Worm (Caenorhabditis elegans) whole organism, L3 larva: ENCODE measurements around the gene glt-7.

Source experiments
- R02D3.7 ChIP-seq: fragments of 150-350 bp; optimal IDR thresholded peaks from 2 replicates; lab custom pipeline; 2014; ENCODE audit warnings: missing biosample characterization, missing genetic modification characterization
- ZK546.5 ChIP-seq: sonication (generic microtip); optimal IDR thresholded peaks from 2 replicates; lab custom pipeline; 2017; ENCODE audit warnings: missing biosample characterization, missing genetic modification characterization
- ceh-16 ChIP-seq: sonication (generic microtip); optimal IDR thresholded peaks from 2 replicates; lab custom pipeline; 2017; ENCODE audit warnings: missing biosample characterization, missing genetic modification characterization
- ceh-28 ChIP-seq: fragments of 150-350 bp; optimal IDR thresholded peaks from 2 replicates; lab custom pipeline; 2014; ENCODE audit warnings: missing biosample characterization, missing genetic modification reagents, missing genetic modification characterization
- ceh-82 ChIP-seq: fragments of 150-350 bp; optimal IDR thresholded peaks from 2 replicates; lab custom pipeline; 2014; ENCODE audit warnings: missing biosample characterization, missing genetic modification characterization
- ceh-9 ChIP-seq: sonication (generic microtip); optimal IDR thresholded peaks from 2 replicates; lab custom pipeline; 2018; ENCODE audit warnings: missing biosample characterization, missing genetic modification characterization
- elt-1 ChIP-seq: fragments of 150-350 bp; optimal IDR thresholded peaks from 2 replicates; lab custom pipeline; 2014; ENCODE audit warnings: missing biosample characterization, missing genetic modification characterization
- elt-2 ChIP-seq: sonication (generic microtip); optimal IDR thresholded peaks from 2 replicates; lab custom pipeline; 2016; ENCODE audit warnings: missing genetic modification reagents, mild to moderate bottlenecking, missing genetic modification characterization, missing compliant biosample characterization
- eor-1 ChIP-seq, 2 experiments: fragments of 150-350 bp; optimal IDR thresholded peaks; 2 replicates each; lab custom pipeline; 2014 to 2018; ENCODE audit warnings: missing biosample characterization in 2 of 2, missing genetic modification characterization in 2 of 2
- fkh-10 ChIP-seq: sonication (generic microtip); optimal IDR thresholded peaks from 2 replicates; lab custom pipeline; 2017; ENCODE audit warnings: missing biosample characterization, missing genetic modification reagents, missing genetic modification characterization
- fkh-2 ChIP-seq: fragments of 150-350 bp; optimal IDR thresholded peaks from 2 replicates; lab custom pipeline; 2014; ENCODE audit warnings: missing biosample characterization, missing genetic modification reagents, missing genetic modification characterization
- hmg-11 ChIP-seq: sonication (generic microtip); optimal IDR thresholded peaks from 2 replicates; lab custom pipeline; 2016; ENCODE audit warnings: missing genetic modification characterization, missing compliant biosample characterization
- jun-1 ChIP-seq: fragments of 150-350 bp; optimal IDR thresholded peaks from 2 replicates; lab custom pipeline; 2014; ENCODE audit warnings: missing biosample characterization, missing genetic modification reagents, missing genetic modification characterization
- lin-15B ChIP-seq: fragments of 150-350 bp; optimal IDR thresholded peaks from 2 replicates; lab custom pipeline; 2014; ENCODE audit warnings: missing biosample characterization, missing genetic modification characterization
- lin-39 ChIP-seq: fragments of 150-350 bp; optimal IDR thresholded peaks from 2 replicates; lab custom pipeline; 2018; ENCODE audit warnings: missing biosample characterization, missing genetic modification reagents, missing genetic modification characterization
- lsy-12 ChIP-seq: sonication (generic microtip); optimal IDR thresholded peaks from 2 replicates; lab custom pipeline; 2016; ENCODE audit warnings: mild to moderate bottlenecking, missing genetic modification characterization, missing compliant biosample characterization
- mdl-1 ChIP-seq: fragments of 150-350 bp; optimal IDR thresholded peaks from 2 replicates; lab custom pipeline; 2014; ENCODE audit warnings: missing biosample characterization, missing genetic modification characterization
- mml-1 ChIP-seq: fragments of 150-350 bp; sonication (generic microtip); optimal IDR thresholded peaks from 3 replicates; lab custom pipeline; 2014; ENCODE audit warnings: missing biosample characterization, missing genetic modification characterization
- nfya-1 ChIP-seq: sonication (generic microtip); optimal IDR thresholded peaks from 2 replicates; lab custom pipeline; 2017; ENCODE audit warnings: missing genetic modification characterization, mild to moderate bottlenecking, missing compliant biosample characterization, antibody characterized with exemption, moderate library complexity; ENCODE audit not compliant: insufficient read depth
- nhr-11 ChIP-seq: fragments of 150-350 bp; optimal IDR thresholded peaks from 2 replicates; lab custom pipeline; 2014; ENCODE audit warnings: missing biosample characterization, missing genetic modification characterization
- nhr-23 ChIP-seq: fragments of 150-350 bp; optimal IDR thresholded peaks from 2 replicates; lab custom pipeline; 2014; ENCODE audit warnings: missing biosample characterization, missing genetic modification reagents, missing genetic modification characterization
- nhr-237 ChIP-seq: fragments of 150-350 bp; optimal IDR thresholded peaks from 2 replicates; lab custom pipeline; 2014; ENCODE audit warnings: missing biosample characterization, missing genetic modification characterization
- nhr-25 ChIP-seq: sonication (generic microtip); optimal IDR thresholded peaks from 2 replicates; lab custom pipeline; 2017; ENCODE audit warnings: missing biosample characterization, missing genetic modification characterization
- nhr-28 ChIP-seq: fragments of 150-350 bp; optimal IDR thresholded peaks from 2 replicates; lab custom pipeline; 2014; ENCODE audit warnings: missing biosample characterization, missing genetic modification characterization
- nhr-43 ChIP-seq: sonication (generic microtip); optimal IDR thresholded peaks from 2 replicates; lab custom pipeline; 2016; ENCODE audit warnings: mild to moderate bottlenecking, missing genetic modification characterization, missing compliant biosample characterization; ENCODE audit not compliant: poor library complexity, severe bottlenecking
- nhr-67 ChIP-seq: fragments of 150-350 bp; optimal IDR thresholded peaks from 2 replicates; lab custom pipeline; 2014; ENCODE audit warnings: missing biosample characterization, missing genetic modification characterization
- nhr-76 ChIP-seq: fragments of 150-350 bp; sonication (generic microtip); optimal IDR thresholded peaks from 5 replicates; lab custom pipeline; 2014; ENCODE audit warnings: missing biosample characterization, missing genetic modification characterization
- nhr-77 ChIP-seq: fragments of 150-350 bp; optimal IDR thresholded peaks from 2 replicates; lab custom pipeline; 2014; ENCODE audit warnings: missing biosample characterization, missing genetic modification characterization
- pha-4 ChIP-seq: fragments of 150-350 bp; optimal IDR thresholded peaks from 2 replicates; lab custom pipeline; 2014; ENCODE audit warnings: missing biosample characterization, missing genetic modification reagents, missing genetic modification characterization
- pqm-1 ChIP-seq: fragments of 150-350 bp; optimal IDR thresholded peaks from 2 replicates; lab custom pipeline; 2017; ENCODE audit warnings: missing biosample characterization, missing genetic modification characterization, inconsistent platforms
- sea-2 ChIP-seq: fragments of 150-350 bp; sonication (generic microtip); optimal IDR thresholded peaks from 4 replicates; lab custom pipeline; 2014; ENCODE audit warnings: missing biosample characterization, missing genetic modification reagents, missing genetic modification characterization
- skn-1 ChIP-seq: fragments of 150-350 bp; optimal IDR thresholded peaks from 2 replicates; lab custom pipeline; 2014; ENCODE audit warnings: missing biosample characterization, missing genetic modification characterization
- snpc-4 ChIP-seq: fragments of 150-350 bp; optimal IDR thresholded peaks from 2 replicates; lab custom pipeline; 2014; ENCODE audit warnings: missing biosample characterization, missing genetic modification characterization
- unc-39 ChIP-seq: sonication (generic microtip); optimal IDR thresholded peaks from 4 replicates; lab custom pipeline; 2017; ENCODE audit warnings: missing biosample characterization, missing genetic modification characterization
- zag-1 ChIP-seq: fragments of 150-350 bp; optimal IDR thresholded peaks from 2 replicates; lab custom pipeline; 2014; ENCODE audit warnings: missing biosample characterization, missing genetic modification characterization
- ztf-11 ChIP-seq: fragments of 150-350 bp; optimal IDR thresholded peaks from 2 replicates; lab custom pipeline; 2014; ENCODE audit warnings: missing biosample characterization, missing genetic modification characterization
- ztf-4 ChIP-seq: fragments of 150-350 bp; optimal IDR thresholded peaks from 2 replicates; lab custom pipeline; 2014; ENCODE audit warnings: missing biosample characterization, missing genetic modification characterization

Gene glt-7

ce11 chrIV:519409-519808 lies 12.5 kb upstream of the glt-7 start, which contains the start of gene pig-1:
Gene pig-1 (minus strand): TSS chrIV:519457.
- TF ChIP-seq nhr-43 (tag; lab: Kevin White, UChicago) (peak; percentile 65), pha-4 (tag; lab: Kevin White, UChicago) (peak; percentile 71), unc-39 (no peak), lsy-12 (tag; lab: Kevin White, UChicago) (no peak), snpc-4 (tag; lab: Kevin White, UChicago) (peak; percentile 14), lin-39 (tag; lab: Kevin White, UChicago) (peak; percentile 74), hmg-11 (tag; lab: Kevin White, UChicago) (no peak), nhr-23 (tag; lab: Kevin White, UChicago) (peak; percentile 81), R02D3.7 (tag; lab: Kevin White, UChicago) (peak; percentile 40), ceh-9 (tag; lab: Kevin White, UChicago) (no peak), lin-15B (peak; percentile 77), nhr-25 (tag; lab: Kevin White, UChicago) (peak; percentile 66), ceh-16 (no peak), nfya-1 (peak; percentile 69)

- no peak for TF ChIP-seq hmg-11 (tag; lab: Kevin White, UChicago)
- no peak for TF ChIP-seq ZK546.5
- TF ChIP-seq lin-15B, result no peak
- no peak for TF ChIP-seq ceh-16
- no peak for TF ChIP-seq nfya-1
- TF ChIP-seq ztf-11 (tag; lab: Kevin White, UChicago), result no peak
- no peak for TF ChIP-seq nhr-67
- no peak for TF ChIP-seq nhr-77 (tag; lab: Kevin White, UChicago)
- TF ChIP-seq unc-39, result no peak
- TF ChIP-seq nhr-237 (tag; lab: Kevin White, UChicago), result no peak
- no peak for TF ChIP-seq elt-2 (tag; lab: Kevin White, UChicago)
- TF ChIP-seq jun-1 (tag; lab: Kevin White, UChicago), result no peak
- no peak for TF ChIP-seq nhr-11 (tag; lab: Kevin White, UChicago)
- no peak for TF ChIP-seq fkh-2
- no peak for TF ChIP-seq pqm-1
- TF ChIP-seq nhr-28, result no peak
- no peak for TF ChIP-seq nhr-76
- TF ChIP-seq eor-1 (tag; optimal IDR thresholded peaks at IDR 0.05; lab: Kevin White, UChicago), result no peak
- TF ChIP-seq snpc-4 (tag; lab: Kevin White, UChicago), result no peak
Measured at ce11 chrIV:522566-522965, 9.4 kb upstream of the glt-7 start.

DNA sequence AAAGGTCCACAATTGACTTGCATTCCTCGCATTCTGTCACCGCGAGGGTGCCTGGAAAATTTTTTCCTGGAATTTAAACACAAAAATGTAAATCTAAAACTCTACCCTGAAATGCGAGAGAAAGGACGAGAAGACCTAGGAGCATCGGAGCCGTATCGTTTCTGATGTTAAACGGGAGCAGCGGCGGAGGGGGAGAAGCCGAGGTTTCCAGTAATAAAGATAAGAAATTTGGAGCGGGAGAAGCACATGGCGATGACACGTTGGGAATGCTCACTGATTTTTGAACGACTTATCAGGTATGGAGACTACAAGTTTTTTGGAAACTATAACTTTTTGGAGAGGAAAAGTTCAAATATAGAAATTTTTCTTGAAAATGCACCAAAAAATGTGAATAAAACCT lies 8.3 kb upstream of the glt-7 start, which contains the start of gene asm-3:
TSS of gene asm-3 (minus strand) at position 215 of the 400 bp plus-strand sequence.
- TF ChIP-seq nhr-67 (no peak), elt-2 (tag; lab: Kevin White, UChicago) (peak; percentile 72)

ce11 chrIV:524352-524751 lies 7.6 kb upstream of the glt-7 start, which contains the start of gene W03G1.2:
Gene W03G1.2 (plus strand): TSS chrIV:524652.
- TF ChIP-seq sea-2 (GFP tag; lab: Kevin White, UChicago) (no peak), unc-39 (no peak), ceh-82 (no peak), mml-1 (tag; lab: Kevin White, UChicago) (no peak), lin-15B (no peak), nhr-28 (no peak), ceh-16 (no peak), nhr-11 (tag; lab: Kevin White, UChicago) (no peak), ztf-4 (no peak), zag-1 (no peak), hmg-11 (tag; lab: Kevin White, UChicago) (no peak), ceh-28 (tag; lab: Kevin White, UChicago) (no peak), lin-39 (tag; lab: Kevin White, UChicago) (no peak), nhr-23 (tag; lab: Kevin White, UChicago) (no peak), mdl-1 (no peak), fkh-10 (GFP tag; lab: Kevin White, UChicago) (no peak), elt-1 (tag; lab: Kevin White, UChicago) (no peak), nfya-1 (no peak), skn-1 (no peak), nhr-25 (tag; lab: Kevin White, UChicago) (no peak)
